Worm (Caenorhabditis elegans): ENCODE measurements around the gene wsp-1.

The wsp-1 gene

DNA sequence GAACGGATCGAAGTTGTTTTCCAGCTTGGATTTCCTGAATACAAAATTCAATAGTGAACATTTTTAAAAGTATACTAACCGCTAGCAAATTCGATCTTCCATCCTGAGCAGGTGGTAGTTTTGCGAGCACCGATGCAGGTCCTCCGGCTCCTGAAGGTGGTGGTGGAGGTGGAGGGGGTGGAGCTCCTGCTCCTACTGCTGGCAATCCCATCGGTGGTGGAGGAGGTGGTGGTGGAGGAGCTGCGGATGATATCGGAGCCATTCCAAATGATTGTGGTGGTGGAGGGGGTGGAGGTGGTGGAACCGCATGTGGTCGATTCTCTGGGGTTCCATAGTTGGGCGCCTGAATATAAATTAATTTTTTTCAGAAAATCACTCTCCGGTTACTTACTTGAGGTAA lies 9.1 kb downstream of the wsp-1 start:
- TF ChIP-seq nhr-25 (tag; optimal IDR thresholded peaks at IDR 0.05) (no peak), sea-2 (GFP tag; optimal IDR thresholded peaks at IDR 0.05) (no peak), egl-27 (tag; optimal IDR thresholded peaks at IDR 0.05) (no peak), eor-1 (tag; optimal IDR thresholded peaks at IDR 0.05) (no peak), nhr-77 (tag; optimal IDR thresholded peaks at IDR 0.05) (no peak), tbx-2 (tag; optimal IDR thresholded peaks at IDR 0.05) (no peak), aly-2 (tag; optimal IDR thresholded peaks at IDR 0.05) (no peak), ceh-82 (tag; optimal IDR thresholded peaks at IDR 0.05) (no peak), ama-1 (optimal IDR thresholded peaks at IDR 0.05) (no peak), egl-5 (tag; optimal IDR thresholded peaks at IDR 0.05) (no peak), zag-1 (tag; optimal IDR thresholded peaks at IDR 0.05) (no peak), elt-1 (tag; optimal IDR thresholded peaks at IDR 0.05) (no peak), R02D3.7 (tag; optimal IDR thresholded peaks at IDR 0.05) (no peak), nhr-67 (tag; optimal IDR thresholded peaks at IDR 0.05) (no peak)

- TF ChIP-seq nhr-28 (tag; optimal IDR thresholded peaks at IDR 0.05) (no peak), aly-2 (tag; optimal IDR thresholded peaks at IDR 0.05) (no peak), nhr-11 (tag; optimal IDR thresholded peaks at IDR 0.05) (no peak), zag-1 (tag; optimal IDR thresholded peaks at IDR 0.05) (no peak), nhr-25 (tag; optimal IDR thresholded peaks at IDR 0.05) (no peak), nhr-237 (tag; optimal IDR thresholded peaks at IDR 0.05) (no peak), jun-1 (tag; optimal IDR thresholded peaks at IDR 0.05) (no peak), fkh-10 (GFP tag; optimal IDR thresholded peaks at IDR 0.05) (no peak), tbx-2 (tag; optimal IDR thresholded peaks at IDR 0.05) (no peak), ceh-9 (tag; optimal IDR thresholded peaks at IDR 0.05) (no peak), ztf-4 (tag; optimal IDR thresholded peaks at IDR 0.05) (no peak), lsy-12 (tag; optimal IDR thresholded peaks at IDR 0.05) (no peak), nhr-23 (tag; optimal IDR thresholded peaks at IDR 0.05) (no peak), unc-39 (tag; optimal IDR thresholded peaks at IDR 0.05) (no peak), snpc-4 (tag; optimal IDR thresholded peaks at IDR 0.05) (no peak), eor-1 (tag; optimal IDR thresholded peaks at IDR 0.05) (no peak), nfya-1 (tag; optimal IDR thresholded peaks at IDR 0.05; ENCODE audit: insufficient read depth) (no peak), nhr-43 (tag; optimal IDR thresholded peaks at IDR 0.05; ENCODE audit: poor library complexity, severe bottlenecking) (no peak), R02D3.7 (tag; optimal IDR thresholded peaks at IDR 0.05) (no peak)
These were observed 10.2 kb downstream of the wsp-1 start for ce11 chrIV:8188421-8189112.

ce11 chrIV:8183313-8183712 lies 15.4 kb downstream of the wsp-1 start:
- no peak for TF ChIP-seq pha-4 (tag; optimal IDR thresholded peaks at IDR 0.05)
- TF ChIP-seq pqm-1 (tag; optimal IDR thresholded peaks at IDR 0.05): no peak
- TF ChIP-seq hmg-11 (tag; optimal IDR thresholded peaks at IDR 0.05): peak; percentile 90
- TF ChIP-seq egl-27 (tag; optimal IDR thresholded peaks at IDR 0.05): no peak
- TF ChIP-seq nhr-11 (tag; optimal IDR thresholded peaks at IDR 0.05): peak; percentile 28
- TF ChIP-seq nhr-28 (tag; optimal IDR thresholded peaks at IDR 0.05): no peak
- peak; percentile 20 for TF ChIP-seq tbx-2 (tag; optimal IDR thresholded peaks at IDR 0.05)
- TF ChIP-seq ZK546.5 (tag; optimal IDR thresholded peaks at IDR 0.05): no peak
- TF ChIP-seq fkh-10 (GFP tag; optimal IDR thresholded peaks at IDR 0.05): peak; percentile 68
- peak; percentile 17 for TF ChIP-seq snpc-4 (tag; optimal IDR thresholded peaks at IDR 0.05)
- TF ChIP-seq nfya-1 (tag; optimal IDR thresholded peaks at IDR 0.05; ENCODE audit: insufficient read depth): peak; percentile 85
- no peak for TF ChIP-seq nhr-237 (tag; optimal IDR thresholded peaks at IDR 0.05)
- TF ChIP-seq lin-39 (tag; optimal IDR thresholded peaks at IDR 0.05): peak; percentile 48

DNA sequence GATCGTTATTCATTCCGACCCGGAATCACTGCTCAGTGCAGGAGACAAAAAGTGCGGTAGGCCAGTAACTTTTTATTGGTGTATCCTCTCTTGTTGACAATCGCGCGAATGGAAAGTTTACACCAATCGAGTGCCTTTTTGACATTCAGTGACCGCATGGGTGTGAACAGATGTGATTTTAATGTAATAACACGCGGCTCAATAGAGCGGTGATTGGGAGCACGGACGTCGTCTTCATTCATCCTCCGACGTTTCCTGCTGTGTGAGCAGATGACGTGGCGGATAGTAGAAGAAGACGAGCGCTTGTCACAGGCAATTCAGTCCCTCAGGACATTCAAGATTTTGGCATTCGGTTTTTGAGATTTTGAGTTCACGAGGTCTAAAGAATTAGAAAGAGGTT lies 16.2 kb downstream of the wsp-1 start:
- TF ChIP-seq ztf-11 (tag; optimal IDR thresholded peaks at IDR 0.05) (no peak), lin-39 (tag; optimal IDR thresholded peaks at IDR 0.05) (peak; percentile 26), lsy-12 (tag; optimal IDR thresholded peaks at IDR 0.05) (peak; percentile 15)

ce11 chrIV:8181404-8181803 lies 17.3 kb downstream of the wsp-1 start:
- TF ChIP-seq fkh-10 (GFP tag; optimal IDR thresholded peaks at IDR 0.05) (peak; percentile 80), nfya-1 (tag; optimal IDR thresholded peaks at IDR 0.05; ENCODE audit: insufficient read depth) (peak; percentile 27), ceh-16 (tag; optimal IDR thresholded peaks at IDR 0.05) (no peak), nhr-23 (tag; optimal IDR thresholded peaks at IDR 0.05) (no peak)

Measured in whole organism, L3 larva.